Worm (Caenorhabditis elegans): ENCODE measurements around the gene btb-17.

DNA sequence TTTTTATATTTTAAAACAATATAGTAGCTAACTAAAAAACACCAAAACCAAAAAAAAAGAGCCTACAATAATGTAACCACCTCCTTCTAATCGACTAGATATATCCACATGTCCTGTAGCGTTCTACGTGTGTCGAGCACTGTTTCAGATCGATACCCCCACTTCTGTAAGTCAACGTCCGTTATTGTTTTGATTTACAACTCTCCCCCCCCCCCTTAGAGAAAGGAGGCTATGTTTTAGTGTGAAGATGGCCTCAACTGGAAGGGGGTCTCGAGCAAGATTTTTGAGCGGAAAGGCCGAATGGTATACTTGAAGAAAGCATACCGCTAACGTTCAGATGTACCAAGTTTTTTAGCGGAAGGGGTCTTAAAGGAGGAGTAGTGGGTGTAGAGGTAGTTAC, 17.5 kb upstream of the btb-17 start, which contains the start of gene F02E11.4:
- no peak for TF ChIP-seq nhr-237 (tag; optimal IDR thresholded peaks at IDR 0.05)
- no peak for TF ChIP-seq ama-1 (optimal IDR thresholded peaks at IDR 0.05)
- no peak for TF ChIP-seq lin-39 (tag; optimal IDR thresholded peaks at IDR 0.05)
- no peak for TF ChIP-seq C16A3.4 (tag; optimal IDR thresholded peaks at IDR 0.05)
- TF ChIP-seq C04F5.9 (tag; optimal IDR thresholded peaks at IDR 0.05): no peak
- TF ChIP-seq ces-1 (GFP tag; optimal IDR thresholded peaks at IDR 0.05): no peak
- no peak for TF ChIP-seq lin-13 (GFP tag; optimal IDR thresholded peaks at IDR 0.05)
- no peak for TF ChIP-seq snu-23 (GFP tag; optimal IDR thresholded peaks at IDR 0.05)
- TF ChIP-seq tlp-1 (tag; optimal IDR thresholded peaks at IDR 0.05): no peak
- no peak for TF ChIP-seq nhr-12 (tag; optimal IDR thresholded peaks at IDR 0.05)
- TF ChIP-seq C34B4.2 (tag; optimal IDR thresholded peaks at IDR 0.05): no peak
- TF ChIP-seq zip-4 (GFP tag; optimal IDR thresholded peaks at IDR 0.05): no peak
- TF ChIP-seq blmp-1 (tag; optimal IDR thresholded peaks at IDR 0.05): no peak
- no peak for TF ChIP-seq alr-1 (tag; optimal IDR thresholded peaks at IDR 0.05; ENCODE audit: borderline replicate concordance)

Measured in whole organism, L1 larva.